Worm (Caenorhabditis elegans): ENCODE data around the gene T06F4.1.

T06F4.1 gene

ce11 chrX:4123368-4123767, 44.2 kb upstream of the T06F4.1 start:
- TF ChIP-seq ceh-79 (tag; optimal IDR thresholded peaks at IDR 0.05): no peak
- TF ChIP-seq zfh-2 (GFP tag; conservative IDR thresholded peaks at IDR 0.05): no peak
- no peak for TF ChIP-seq ztf-25 (GFP tag; IDR thresholded peaks at IDR 0.05)
- no peak for TF ChIP-seq madf-3 (GFP tag; IDR thresholded peaks at IDR 0.05)
- no peak for TF ChIP-seq K12H6.12 (tag; optimal IDR thresholded peaks at IDR 0.05)
- TF ChIP-seq lin-26 (GFP tag; IDR thresholded peaks at IDR 0.05): no peak
- TF ChIP-seq egl-18 (GFP tag; IDR thresholded peaks at IDR 0.05): no peak
- TF ChIP-seq egl-44 (GFP tag; IDR thresholded peaks at IDR 0.05): no peak
- no peak for TF ChIP-seq snpc-1.3 (tag; optimal IDR thresholded peaks at IDR 0.05; ENCODE audit: insufficient read depth)
- TF ChIP-seq egrh-3 (GFP tag; IDR thresholded peaks at IDR 0.05): no peak

ce11 chrX:4120935-4121334, 41.8 kb upstream of the T06F4.1 start, which contains the start of gene F09F9.3:
Gene F09F9.3 (minus strand): TSS chrX:4121035.
- TF ChIP-seq Y56A3A.18 (GFP tag; IDR thresholded peaks at IDR 0.05) (no peak), atf-7 (tag; optimal IDR thresholded peaks at IDR 0.05) (no peak), tlf-1 (GFP tag; optimal IDR thresholded peaks at IDR 0.05) (no peak), pbrm-1 (GFP tag; IDR thresholded peaks at IDR 0.05) (no peak), F49E8.2 (tag; optimal IDR thresholded peaks at IDR 0.05; ENCODE audit: insufficient read depth) (no peak), repo-1 (tag; optimal IDR thresholded peaks at IDR 0.05) (no peak), sea-2 (GFP tag; IDR thresholded peaks at IDR 0.05) (no peak), ztf-6 (GFP tag; IDR thresholded peaks at IDR 0.05) (no peak), F37B4.10 (GFP tag; IDR thresholded peaks at IDR 0.05) (no peak), B0019.2 (GFP tag; conservative IDR thresholded peaks at IDR 0.05) (no peak), hsf-1 (GFP tag; IDR thresholded peaks at IDR 0.05) (no peak)

ce11 chrX:4117626-4118025, 38.5 kb upstream of the T06F4.1 start, which contains the start of gene F09F9.5:
Gene F09F9.5 (plus strand): TSS chrX:4117926.
- TF ChIP-seq C17E4.6 (GFP tag; IDR thresholded peaks at IDR 0.05) (no peak), ceh-58 (GFP tag; IDR thresholded peaks at IDR 0.05) (no peak), mes-4 (tag; optimal IDR thresholded peaks at IDR 0.05) (no peak), chd-7 (tag; optimal IDR thresholded peaks at IDR 0.05) (no peak), lin-40 (tag; optimal IDR thresholded peaks at IDR 0.05) (no peak), B0261.1 (tag; optimal IDR thresholded peaks at IDR 0.05) (no peak), Y56A3A.18 (GFP tag; IDR thresholded peaks at IDR 0.05) (no peak), Y95B8A.8 (GFP tag; IDR thresholded peaks at IDR 0.05) (no peak), nhr-80 (tag; optimal IDR thresholded peaks at IDR 0.05) (no peak)

ce11 chrX:4115026-4115425, 35.9 kb upstream of the T06F4.1 start, which contains the start of gene F09F9.1:
Gene F09F9.1 (plus strand): TSS chrX:4115326.
- TF ChIP-seq ztf-18 (tag; optimal IDR thresholded peaks at IDR 0.05): no peak
- TF ChIP-seq lir-1 (GFP tag; conservative IDR thresholded peaks at IDR 0.05): no peak
- no peak for TF ChIP-seq ets-4 (GFP tag; optimal IDR thresholded peaks at IDR 0.05)
- TF ChIP-seq ztf-22 (GFP tag; optimal IDR thresholded peaks at IDR 0.05): no peak

- no peak for TF ChIP-seq dpl-1 (GFP tag; optimal IDR thresholded peaks at IDR 0.05)
- no peak for TF ChIP-seq ztf-25 (GFP tag; IDR thresholded peaks at IDR 0.05)
- no peak for TF ChIP-seq F57A8.1 (GFP tag; optimal IDR thresholded peaks at IDR 0.05)
- TF ChIP-seq hmg-1.2 (GFP tag; IDR thresholded peaks at IDR 0.05): no peak
- no peak for TF ChIP-seq snpc-4 (GFP tag; optimal IDR thresholded peaks at IDR 0.05)
- TF ChIP-seq snpc-4 (tag; optimal IDR thresholded peaks at IDR 0.05): no peak
- no peak for TF ChIP-seq madf-10 (tag; optimal IDR thresholded peaks at IDR 0.05)
- TF ChIP-seq ama-1 (optimal IDR thresholded peaks at IDR 0.05): no peak
- no peak for TF ChIP-seq ama-1 (GFP tag; optimal IDR thresholded peaks at IDR 0.05)
- TF ChIP-seq cebp-1 (GFP tag; IDR thresholded peaks at IDR 0.05): no peak
- TF ChIP-seq cebp-1 (tag; optimal IDR thresholded peaks at IDR 0.05): no peak
- TF ChIP-seq lin-54 (GFP tag; optimal IDR thresholded peaks at IDR 0.05): no peak
- no peak for TF ChIP-seq snpc-1.1 (tag; optimal IDR thresholded peaks at IDR 0.05; ENCODE audit: insufficient read depth)
- no peak for TF ChIP-seq mcd-1 (GFP tag; IDR thresholded peaks at IDR 0.05)
Observed at ce11 chrX:4111416-4111815, 32.3 kb upstream of the T06F4.1 start, which contains the start of gene F09F9.2. Gene F09F9.2 (minus strand): TSS chrX:4111440.
